Worm (Caenorhabditis elegans) whole organism, L2 larva: ENCODE data around the gene let-4.
A peak's percentile ranks its signal among the peaks of the same experiment; 100 is the strongest.

ENCODE experiments used
- F13H6.1 ChIP-seq: sonication (generic microtip); optimal IDR thresholded peaks from 2 replicates; lab custom pipeline; 2016; ENCODE audit warnings: missing genetic modification characterization, missing compliant biosample characterization
- ama-1 ChIP-seq: fragments of 150-350 bp; optimal IDR thresholded peaks from 2 replicates; lab custom pipeline; 2018; ENCODE audit warnings: inconsistent platforms
- ceh-82 ChIP-seq: fragments of 150-350 bp; optimal IDR thresholded peaks from 2 replicates; lab custom pipeline; 2014; ENCODE audit warnings: missing biosample characterization, missing genetic modification characterization
- dmd-4 ChIP-seq: sonication (generic microtip); optimal IDR thresholded peaks from 2 replicates; lab custom pipeline; 2017; ENCODE audit warnings: missing biosample characterization, missing genetic modification characterization
- elt-3 ChIP-seq: sonication (generic microtip); optimal IDR thresholded peaks from 2 replicates; lab custom pipeline; 2017; ENCODE audit warnings: missing biosample characterization, missing genetic modification characterization
- fos-1 ChIP-seq: fragments of 150-350 bp; optimal IDR thresholded peaks from 2 replicates; lab custom pipeline; 2014; ENCODE audit warnings: missing biosample characterization, missing genetic modification characterization
- lin-13 ChIP-seq: fragments of 150-350 bp; optimal IDR thresholded peaks from 2 replicates; lab custom pipeline; 2014; ENCODE audit warnings: missing biosample characterization, missing genetic modification reagents, missing genetic modification characterization
- lsy-2 ChIP-seq, 2 experiments: fragments of 150-350 bp in 1 of 2; sonication (generic microtip) in 1 of 2; optimal IDR thresholded peaks; 2 replicates each; lab custom pipeline; 2014 to 2017; ENCODE audit warnings: missing biosample characterization in 2 of 2, missing genetic modification characterization in 2 of 2
- mbf-1 ChIP-seq: sonication (generic microtip); optimal IDR thresholded peaks from 2 replicates; lab custom pipeline; 2017; ENCODE audit warnings: missing biosample characterization, missing genetic modification characterization
- mdl-1 ChIP-seq, 2 experiments: fragments of 150-350 bp in 1 of 2; sonication (generic microtip) in 1 of 2; optimal IDR thresholded peaks; 2 replicates each; lab custom pipeline; 2017; ENCODE audit warnings: missing biosample characterization in 2 of 2, missing genetic modification characterization in 2 of 2
- nhr-25 ChIP-seq: fragments of 150-350 bp; sonication (generic microtip); optimal IDR thresholded peaks from 3 replicates; lab custom pipeline; 2014; ENCODE audit warnings: missing biosample characterization, missing genetic modification characterization
- unc-55 ChIP-seq: fragments of 150-350 bp; sonication (generic microtip); optimal IDR thresholded peaks from 3 replicates; lab custom pipeline; 2014; ENCODE audit warnings: missing biosample characterization, missing genetic modification reagents, missing genetic modification characterization
- unc-62 ChIP-seq: fragments of 150-350 bp; optimal IDR thresholded peaks from 2 replicates; lab custom pipeline; 2014; ENCODE audit warnings: missing biosample characterization, missing genetic modification reagents, missing genetic modification characterization
- ztf-11 ChIP-seq: sonication (generic microtip); optimal IDR thresholded peaks from 2 replicates; lab custom pipeline; 2017; ENCODE audit warnings: missing biosample characterization, missing genetic modification characterization

ce11 chrX:14557352-14557935 is 20.3 kb upstream of the let-4 start:
- TF ChIP-seq elt-3 (tag; lab: Kevin White, UChicago) (no peak), F13H6.1 (peak; percentile 66), lsy-2 (tag; optimal IDR thresholded peaks at IDR 0.05; lab: Kevin White, UChicago) (peak; percentile 20 to 44), nhr-25 (tag; lab: Kevin White, UChicago) (no peak), ceh-82 (no peak), mbf-1 (tag; lab: Kevin White, UChicago) (no peak), fos-1 (tag; lab: Kevin White, UChicago) (no peak), unc-55 (GFP tag; lab: Kevin White, UChicago) (peak; percentile 28), ama-1 (no peak), dmd-4 (tag; lab: Kevin White, UChicago) (no peak), lin-13 (GFP tag; lab: Kevin White, UChicago) (peak; percentile 47), unc-62 (no peak), mdl-1 (tag; optimal IDR thresholded peaks at IDR 0.05; lab: Kevin White, UChicago) (peak; percentile 28 to 52), ztf-11 (tag; lab: Kevin White, UChicago) (no peak)
